Worm (Caenorhabditis elegans) whole organism, early embryonic: ENCODE results near the gene lys-2.

Experiments used
- ama-1 ChIP-seq: fragments of 150-350 bp; optimal IDR thresholded peaks from 2 replicates; lab custom pipeline; 2014
- hmg-4 ChIP-seq: fragments of 200-800 bp; sonication (Bioruptor generic); optimal IDR thresholded peaks from 2 replicates; lab custom pipeline; 2018; ENCODE audit warnings: mild to moderate bottlenecking, missing genetic modification characterization, missing compliant biosample characterization
- pes-1 ChIP-seq: fragments of 200-800 bp; sonication (Bioruptor generic); IDR thresholded peaks from 2 replicates; pipeline ENCODE4 v1.3.6; 2022; ENCODE audit warnings: missing genetic modification reagents, missing genetic modification characterization, missing compliant biosample characterization

DNA sequence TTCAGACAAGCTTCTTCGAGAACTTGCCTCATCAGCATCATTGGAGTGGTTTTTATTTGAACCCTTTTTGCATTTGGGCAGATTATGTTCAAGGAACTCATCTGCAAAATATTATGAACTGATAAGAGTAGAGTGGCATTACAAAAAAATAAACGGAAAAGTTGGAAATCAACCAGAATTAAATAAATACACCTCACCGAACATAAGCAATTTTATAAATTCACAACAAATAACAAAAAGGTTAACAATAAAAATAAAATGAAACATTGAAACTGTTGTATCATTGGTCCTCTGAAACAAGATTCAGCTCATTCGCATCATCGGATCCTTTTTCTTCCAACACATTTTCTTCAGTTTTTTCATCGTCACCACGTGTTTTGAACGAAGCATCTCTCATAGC lies 36.0 kb upstream of the lys-2 start, which contains the start of gene asps-1:
- no peak for TF ChIP-seq hmg-4
- TF ChIP-seq pes-1 (GFP tag; lab: Robert Waterston, UW) = no peak
- TF ChIP-seq ama-1 = no peak
